Fruit fly (Drosophila melanogaster) whole organism, embryonic: ENCODE measurements around the gene CG7101.

ENCODE experiments used
- Aef1 ChIP-seq: fragments of 200-800 bp; sonication (Bioruptor generic); IDR thresholded peaks from 3 replicates; pipeline ENCODE4 v1.3.6; 2022; ENCODE audit warnings: missing biosample characterization, missing genetic modification characterization
- CG12155 ChIP-seq: fragments of 200-800 bp; sonication (Bioruptor generic); optimal IDR thresholded peaks from 3 replicates; lab custom pipeline; 2016; ENCODE audit warnings: missing biosample characterization, missing genetic modification characterization
- CG12391 ChIP-seq: fragments of 200-800 bp; sonication (Bioruptor generic); optimal IDR thresholded peaks from 3 replicates; lab custom pipeline; 2018; ENCODE audit warnings: missing biosample characterization, mild to moderate bottlenecking, missing genetic modification characterization, moderate library complexity
- CG12659 ChIP-seq: fragments of 200-800 bp; sonication (Bioruptor generic); optimal IDR thresholded peaks from 3 replicates; lab custom pipeline; 2017; ENCODE audit warnings: mild to moderate bottlenecking, missing biosample characterization, missing genetic modification reagents, missing genetic modification characterization
- CG14050 ChIP-seq: fragments of 200-800 bp; sonication (Bioruptor generic); IDR thresholded peaks from 3 replicates; pipeline ENCODE4 v1.3.6; 2022; ENCODE audit warnings: missing biosample characterization, missing genetic modification characterization
- CG14710 ChIP-seq: fragments of 200-800 bp; sonication (Bioruptor generic); optimal IDR thresholded peaks from 3 replicates; lab custom pipeline; 2019; ENCODE audit warnings: missing biosample characterization, mild to moderate bottlenecking, missing genetic modification characterization, moderate library complexity
- CG15479 ChIP-seq: fragments of 200-800 bp; sonication (Bioruptor generic); optimal IDR thresholded peaks from 3 replicates; lab custom pipeline; 2019; ENCODE audit warnings: missing biosample characterization, mild to moderate bottlenecking, missing genetic modification characterization, moderate library complexity
- CG15514 ChIP-seq: fragments of 200-800 bp; sonication (Bioruptor generic); optimal IDR thresholded peaks from 3 replicates; lab custom pipeline; 2017; ENCODE audit warnings: missing biosample characterization, missing genetic modification characterization, mild to moderate bottlenecking, moderate library complexity, missing genetic modification reagents
- CG18599 ChIP-seq: fragments of 200-800 bp; sonication (Bioruptor generic); optimal IDR thresholded peaks from 3 replicates; lab custom pipeline; 2017; ENCODE audit warnings: missing biosample characterization, missing genetic modification characterization, mild to moderate bottlenecking, moderate library complexity, missing genetic modification reagents
- CG32532 ChIP-seq: fragments of 200-800 bp; sonication (Bioruptor generic); IDR thresholded peaks from 2 replicates; pipeline ENCODE4 v1.3.6; 2022; ENCODE audit warnings: missing biosample characterization, missing genetic modification characterization
- CG6854 ChIP-seq: fragments of 200-800 bp; sonication (Bioruptor generic); optimal IDR thresholded peaks from 3 replicates; lab custom pipeline; 2017; ENCODE audit warnings: missing biosample characterization, mild to moderate bottlenecking, missing genetic modification characterization
- CG7963 ChIP-seq: fragments of 200-800 bp; sonication (Bioruptor generic); IDR thresholded peaks from 3 replicates; pipeline ENCODE4 v1.3.6; 2022; ENCODE audit warnings: missing biosample characterization, missing genetic modification characterization; ENCODE audit not compliant: partially characterized antibody
- CG8281 ChIP-seq: fragments of 200-800 bp; sonication (Bioruptor generic); optimal IDR thresholded peaks from 2 replicates; lab custom pipeline; 2018; ENCODE audit warnings: missing biosample characterization, mild to moderate bottlenecking, missing genetic modification characterization, moderate library complexity
- CG8359 ChIP-seq: fragments of 200-800 bp; sonication (Bioruptor generic); optimal IDR thresholded peaks from 2 replicates; lab custom pipeline; 2017; ENCODE audit warnings: missing biosample characterization, mild to moderate bottlenecking, missing genetic modification characterization, borderline replicate concordance
- CG8478 ChIP-seq: fragments of >200 bp; optimal IDR thresholded peaks from 2 replicates; lab custom pipeline; 2018
- CG8924 ChIP-seq: fragments of 200-800 bp; optimal IDR thresholded peaks from 3 replicates; lab custom pipeline; 2019; ENCODE audit warnings: missing biosample characterization, mild to moderate bottlenecking, missing genetic modification characterization, moderate library complexity
- CHES-1-like ChIP-seq: fragments of 200-800 bp; sonication (Bioruptor generic); optimal IDR thresholded peaks from 2 replicates; lab custom pipeline; 2016; ENCODE audit warnings: missing biosample characterization, missing genetic modification characterization
- CoRest ChIP-seq: fragments of 200-800 bp; sonication (Bioruptor generic); optimal IDR thresholded peaks from 3 replicates; lab custom pipeline; 2018; ENCODE audit warnings: missing biosample characterization, mild to moderate bottlenecking, missing genetic modification characterization, moderate library complexity
- Doc3 ChIP-seq: fragments of 200-800 bp; sonication (Bioruptor generic); IDR thresholded peaks from 3 replicates; pipeline ENCODE4 v1.3.6; 2022; ENCODE audit warnings: missing biosample characterization, missing genetic modification characterization; ENCODE audit not compliant: partially characterized antibody
- Dref ChIP-seq: fragments of 200-800 bp; sonication (Bioruptor generic); IDR thresholded peaks from 2 replicates; pipeline ENCODE4 v1.3.6; 2022; ENCODE audit warnings: missing biosample characterization, missing genetic modification characterization
- Fer1 ChIP-seq: fragments of 200-800 bp; sonication (Bioruptor generic); optimal IDR thresholded peaks from 2 replicates; lab custom pipeline; 2017; ENCODE audit warnings: missing biosample characterization, mild to moderate bottlenecking, missing genetic modification characterization
- MESR4 ChIP-seq: fragments of 200-800 bp; sonication (Bioruptor generic); optimal IDR thresholded peaks from 2 replicates; lab custom pipeline; 2018; ENCODE audit warnings: missing biosample characterization, mild to moderate bottlenecking, missing genetic modification characterization, moderate library complexity
- Mrtf ChIP-seq: fragments of 200-800 bp; sonication (Bioruptor generic); IDR thresholded peaks from 3 replicates; pipeline ENCODE4 v1.3.6; 2022; ENCODE audit warnings: missing biosample characterization, missing genetic modification characterization
- Myb ChIP-seq: fragments of 200-800 bp; sonication (Bioruptor generic); optimal IDR thresholded peaks from 2 replicates; lab custom pipeline; 2016; ENCODE audit warnings: missing biosample characterization, missing genetic modification characterization
- Oaz ChIP-seq: fragments of 200-800 bp; sonication (Bioruptor generic); IDR thresholded peaks from 2 replicates; pipeline ENCODE4 v1.3.6; 2022; ENCODE audit warnings: missing biosample characterization, missing genetic modification characterization
- PHDP ChIP-seq: fragments of 200-800 bp; sonication (Bioruptor generic); optimal IDR thresholded peaks from 3 replicates; lab custom pipeline; 2018; ENCODE audit warnings: missing biosample characterization, mild to moderate bottlenecking, missing genetic modification characterization, moderate library complexity
- Ptx1 ChIP-seq: fragments of 200-800 bp; sonication (Bioruptor generic); IDR thresholded peaks from 2 replicates; pipeline ENCODE4 v1.3.6; 2022; ENCODE audit warnings: missing biosample characterization, missing genetic modification characterization
- Sox100B ChIP-seq: fragments of 200-800 bp; sonication (Bioruptor generic); optimal IDR thresholded peaks from 3 replicates; lab custom pipeline; 2018; ENCODE audit warnings: missing biosample characterization, mild to moderate bottlenecking, missing genetic modification characterization
- bcd ChIP-seq: fragments of 200-800 bp; sonication (Bioruptor generic); optimal IDR thresholded peaks from 2 replicates; lab custom pipeline; 2017; ENCODE audit warnings: missing biosample characterization, mild to moderate bottlenecking, missing genetic modification characterization
- cad ChIP-seq: fragments of >200 bp; optimal IDR thresholded peaks from 2 replicates; lab custom pipeline; 2017; ENCODE audit warnings: missing biosample characterization, missing genetic modification characterization
- chinmo ChIP-seq: fragments of 200-800 bp; sonication (Bioruptor generic); IDR thresholded peaks from 4 replicates; pipeline ENCODE4 v1.3.6; 2022; ENCODE audit warnings: missing biosample characterization, missing genetic modification characterization; ENCODE audit not compliant: partially characterized antibody
- dimm ChIP-seq: fragments of 200-800 bp; sonication (Bioruptor generic); IDR thresholded peaks from 2 replicates; pipeline ENCODE4 v1.3.6; 2022; ENCODE audit warnings: missing biosample characterization, missing genetic modification characterization
- dpn ChIP-seq, 2 experiments: fragments of 200-800 bp; sonication (Bioruptor generic); optimal IDR thresholded peaks; 3 replicates each; lab custom pipeline; 2016; ENCODE audit warnings: missing biosample characterization in 2 of 2, missing genetic modification characterization in 2 of 2
- emc ChIP-seq: fragments of 200-800 bp; sonication (Bioruptor generic); optimal IDR thresholded peaks from 2 replicates; lab custom pipeline; 2016; ENCODE audit warnings: missing biosample characterization, missing genetic modification characterization
- ewg ChIP-seq: fragments of 200-800 bp; sonication (Bioruptor generic); optimal IDR thresholded peaks from 3 replicates; lab custom pipeline; 2017; ENCODE audit warnings: mild to moderate bottlenecking, missing biosample characterization, missing genetic modification reagents, missing genetic modification characterization
- gfzf ChIP-seq: fragments of 200-800 bp; sonication (Bioruptor generic); optimal IDR thresholded peaks from 2 replicates; lab custom pipeline; 2016; ENCODE audit warnings: missing biosample characterization, mild to moderate bottlenecking, missing genetic modification characterization, moderate library complexity
- inv ChIP-seq: fragments of 200-800 bp; sonication (Bioruptor generic); IDR thresholded peaks from 2 replicates; pipeline ENCODE4 v1.3.6; 2022; ENCODE audit warnings: missing biosample characterization, missing genetic modification characterization; ENCODE audit not compliant: partially characterized antibody
- ken ChIP-seq: fragments of 200-800 bp; sonication (Bioruptor generic); IDR thresholded peaks from 3 replicates; pipeline ENCODE4 v1.3.6; 2022; ENCODE audit warnings: missing biosample characterization, missing genetic modification characterization
- kni ChIP-seq: fragments of 200-800 bp; sonication (Bioruptor generic); optimal IDR thresholded peaks from 3 replicates; lab custom pipeline; 2017; ENCODE audit warnings: mild to moderate bottlenecking, missing biosample characterization, missing genetic modification reagents, missing genetic modification characterization
- lola ChIP-seq, 3 experiments: fragments of >200 bp in 2 of 3; fragments of 200-800 bp in 1 of 3; sonication (Bioruptor generic) in 1 of 3; optimal IDR thresholded peaks; 2 replicates each; lab custom pipeline; 2017 to 2019; ENCODE audit warnings: missing biosample characterization in 3 of 3, missing genetic modification characterization in 3 of 3, mild to moderate bottlenecking in 1 of 3, moderate library complexity in 1 of 3
- onecut ChIP-seq: fragments of 200-800 bp; sonication (Bioruptor generic); IDR thresholded peaks from 2 replicates; pipeline ENCODE4 v1.3.6; 2022; ENCODE audit warnings: missing biosample characterization, missing genetic modification characterization
- psq ChIP-seq: fragments of 200-800 bp; sonication (Bioruptor generic); optimal IDR thresholded peaks from 2 replicates; lab custom pipeline; 2017; ENCODE audit warnings: missing biosample characterization, missing genetic modification characterization
- pzg ChIP-seq: fragments of 200-800 bp; sonication (Bioruptor generic); optimal IDR thresholded peaks from 3 replicates; lab custom pipeline; 2018; ENCODE audit warnings: missing biosample characterization, mild to moderate bottlenecking, missing genetic modification characterization, moderate library complexity
- stwl ChIP-seq: fragments of 200-800 bp; sonication (Bioruptor generic); optimal IDR thresholded peaks from 3 replicates; lab custom pipeline; 2018; ENCODE audit warnings: missing biosample characterization, mild to moderate bottlenecking, missing genetic modification characterization, moderate library complexity
- unc-4 ChIP-seq: fragments of 200-800 bp; sonication (Bioruptor generic); IDR thresholded peaks from 2 replicates; pipeline ENCODE4 v1.3.6; 2022; ENCODE audit warnings: missing biosample characterization, missing genetic modification characterization; ENCODE audit not compliant: partially characterized antibody
- vnd ChIP-seq: fragments of 200-800 bp; sonication (Bioruptor generic); IDR thresholded peaks from 3 replicates; pipeline ENCODE4 v1.3.6; 2022; ENCODE audit warnings: missing biosample characterization, missing genetic modification characterization; ENCODE audit not compliant: partially characterized antibody
- vvl ChIP-seq: fragments of 200-800 bp; sonication (Bioruptor generic); IDR thresholded peaks from 2 replicates; pipeline ENCODE4 v1.3.6; 2022; ENCODE audit warnings: missing biosample characterization, missing genetic modification characterization
- zen2 ChIP-seq: fragments of 200-800 bp; sonication (Bioruptor generic); IDR thresholded peaks from 3 replicates; pipeline ENCODE4 v1.3.6; 2022; ENCODE audit warnings: missing biosample characterization, missing genetic modification characterization; ENCODE audit not compliant: partially characterized antibody

CG7101 gene

DNA sequence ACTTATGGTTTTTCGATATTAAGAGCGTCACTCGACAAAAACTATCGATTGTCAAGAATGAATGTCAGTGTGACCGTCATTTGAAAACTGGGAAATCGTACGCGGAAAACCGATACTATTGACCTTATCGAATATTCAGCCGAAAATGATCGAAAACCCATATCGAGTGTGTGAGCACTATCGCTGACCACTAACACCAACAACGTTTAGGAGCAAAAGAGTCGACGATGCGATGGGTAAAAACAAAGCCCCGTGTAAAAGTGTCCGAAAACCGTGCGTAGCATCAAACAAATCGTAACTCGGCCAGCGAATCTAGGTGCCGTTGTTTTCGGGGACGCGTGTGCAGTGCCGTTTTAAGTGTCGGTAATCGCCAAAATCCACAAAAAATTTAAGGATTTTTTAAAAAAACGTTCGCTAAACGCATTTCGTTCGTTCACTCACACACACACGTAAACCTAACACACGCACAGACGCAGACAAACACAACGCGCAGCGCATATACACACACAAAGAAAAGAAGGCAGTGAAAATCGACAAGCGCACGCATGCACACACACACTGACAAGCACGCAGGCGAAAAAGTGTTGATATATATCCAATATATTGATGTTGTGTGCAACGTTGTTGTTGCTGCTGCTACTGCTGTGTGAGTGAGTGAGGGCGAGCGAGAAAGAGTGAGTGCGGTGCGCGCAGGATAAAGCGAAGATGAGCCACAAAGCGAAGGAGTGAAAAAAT is 33.5 kb downstream of the CG7101 start, which contains the start of the genes CG7326 and Dora (continued):
- TF ChIP-seq dpn (GFP tag; optimal IDR thresholded peaks at IDR 0.05; lab: Kevin White, UChicago): peak in 1 of 2 experiments; percentile 25
- TF ChIP-seq CG7963 (GFP tag; lab: Robert Waterston, UW): peak; percentile 91
- TF ChIP-seq CG15514 (GFP tag; lab: Kevin White, UChicago): peak; percentile 82
- 0 out of 2 replicates have a peak, but pooled peaks have one; percentile 6 for TF ChIP-seq CG32532 (GFP tag; lab: Robert Waterston, UW)
- no peak for TF ChIP-seq Ptx1 (GFP tag; lab: Robert Waterston, UW)
- TF ChIP-seq pzg (GFP tag; lab: Kevin White, UChicago): peak; percentile 97
- peak; percentile 30 for TF ChIP-seq kni (GFP tag; lab: Kevin White, UChicago)
- TF ChIP-seq CG18599: no peak
- TF ChIP-seq stwl (tag; lab: Kevin White, UChicago): peak; percentile 74
- no peak for TF ChIP-seq cad (GFP tag; lab: Kevin White, UChicago)
- peak; percentile 96 for TF ChIP-seq zen2 (GFP tag; lab: Robert Waterston, UW)
- peak; percentile 82 for TF ChIP-seq CG15479
- peak; percentile 96 for TF ChIP-seq chinmo (GFP tag; lab: Robert Waterston, UW)
- TF ChIP-seq ken (GFP tag; lab: Robert Waterston, UW): no peak
- peak; percentile 56 for TF ChIP-seq Myb (GFP tag; lab: Kevin White, UChicago)
- TF ChIP-seq CoRest: no peak
- no peak for TF ChIP-seq bcd (GFP tag; lab: Kevin White, UChicago)
- peak; percentile 46 for TF ChIP-seq CHES-1-like
- peak; percentile 97 for TF ChIP-seq Dref (GFP tag; lab: Robert Waterston, UW)
- peak; percentile 80 for TF ChIP-seq MESR4 (GFP tag; lab: Kevin White, UChicago)
- no peak for TF ChIP-seq emc (GFP tag; lab: Kevin White, UChicago)
- TF ChIP-seq CG8359 (GFP tag; lab: Kevin White, UChicago): no peak
- TF ChIP-seq psq (GFP tag; lab: Kevin White, UChicago): peak; percentile 29
- TF ChIP-seq dimm (GFP tag; lab: Robert Waterston, UW): no peak
- TF ChIP-seq Sox100B (GFP tag; lab: Kevin White, UChicago): no peak
- peak; percentile 60 for TF ChIP-seq CG8924 (tag; lab: Kevin White, UChicago)
- peak; percentile 75 for TF ChIP-seq Doc3 (GFP tag; lab: Robert Waterston, UW)
- no peak; the same call in 2 of the 3 replicates for TF ChIP-seq CG14050 (GFP tag; lab: Robert Waterston, UW)
- peak; percentile 26; the same call in 1 of the 2 replicates for TF ChIP-seq vvl (GFP tag; lab: Robert Waterston, UW)
- peak; percentile 92 for TF ChIP-seq CG8478 (lab: Kevin White, UChicago)
- TF ChIP-seq CG14710 (tag; lab: Kevin White, UChicago): peak; percentile 62
- peak; percentile 46 for TF ChIP-seq Aef1 (GFP tag; lab: Robert Waterston, UW)
- peak; percentile 92 for TF ChIP-seq unc-4 (GFP tag; lab: Robert Waterston, UW)
- TF ChIP-seq Oaz (GFP tag; lab: Robert Waterston, UW): no peak
- peak in 1 of 3 experiments; percentile 59 for TF ChIP-seq lola (GFP tag; optimal IDR thresholded peaks at IDR 0.05; lab: Kevin White, UChicago)
- peak; percentile 80 for TF ChIP-seq onecut
- peak; percentile 75 for TF ChIP-seq CG12659
- TF ChIP-seq ewg: peak; percentile 73
- TF ChIP-seq inv (GFP tag; lab: Robert Waterston, UW): peak; percentile 80
- peak; percentile 12 for TF ChIP-seq PHDP (tag; lab: Kevin White, UChicago)
- peak; percentile 29 for TF ChIP-seq Fer1 (GFP tag; lab: Kevin White, UChicago)
- TF ChIP-seq CG12155 (GFP tag; lab: Kevin White, UChicago): peak; percentile 28
- peak; percentile 20 for TF ChIP-seq CG12391
- TF ChIP-seq gfzf (GFP tag; lab: Kevin White, UChicago): peak; percentile 90
- no peak for TF ChIP-seq Mrtf (GFP tag; lab: Robert Waterston, UW)
- peak; percentile 5 for TF ChIP-seq CG8281
- TF ChIP-seq vnd: peak; percentile 84
- peak; percentile 21 for TF ChIP-seq CG6854 (GFP tag; lab: Kevin White, UChicago)
